Fruit fly (Drosophila melanogaster) whole organism, embryonic: ENCODE results near the gene CG3634.

Experiments
- Atf-2 ChIP-seq: fragments of 200-800 bp; sonication (Bioruptor generic); optimal IDR thresholded peaks from 2 replicates; lab custom pipeline; 2016; ENCODE audit warnings: missing biosample characterization, missing genetic modification characterization
- C15 ChIP-seq: fragments of 200-800 bp; sonication (Bioruptor generic); IDR thresholded peaks from 3 replicates; pipeline ENCODE4 v1.3.6; 2022; ENCODE audit warnings: missing biosample characterization, missing genetic modification characterization
- CG10267 ChIP-seq: fragments of 200-800 bp; sonication (Bioruptor generic); optimal IDR thresholded peaks from 2 replicates; lab custom pipeline; 2018; ENCODE audit warnings: missing biosample characterization, mild to moderate bottlenecking, missing genetic modification characterization, moderate library complexity
- CG11247 ChIP-seq: fragments of 200-800 bp; sonication (Bioruptor generic); IDR thresholded peaks from 2 replicates; pipeline ENCODE4 v1.3.6; 2022; ENCODE audit warnings: missing biosample characterization, missing genetic modification characterization
- CG11504 ChIP-seq: fragments of 200-800 bp; sonication (Bioruptor generic); optimal IDR thresholded peaks from 3 replicates; lab custom pipeline; 2019; ENCODE audit warnings: missing biosample characterization, mild to moderate bottlenecking, missing genetic modification characterization, moderate library complexity
- CG11695 ChIP-seq: fragments of 200-800 bp; sonication (Bioruptor generic); IDR thresholded peaks from 3 replicates; pipeline ENCODE4 v1.3.6; 2022; ENCODE audit warnings: missing biosample characterization, missing genetic modification characterization
- CG11696 ChIP-seq: fragments of 200-800 bp; sonication (Bioruptor generic); IDR thresholded peaks from 2 replicates; pipeline ENCODE4 v1.3.6; 2022; ENCODE audit warnings: missing biosample characterization, missing genetic modification characterization
- CG12219 ChIP-seq: fragments of 200-800 bp; sonication (Bioruptor generic); optimal IDR thresholded peaks from 3 replicates; lab custom pipeline; 2018; ENCODE audit warnings: missing biosample characterization, mild to moderate bottlenecking, missing genetic modification characterization
- CG13287 ChIP-seq: fragments of 200-800 bp; sonication (Bioruptor generic); IDR thresholded peaks from 2 replicates; pipeline ENCODE4 v1.3.6; 2022; ENCODE audit warnings: missing biosample characterization, missing genetic modification characterization; ENCODE audit not compliant: partially characterized antibody
- CG14014 ChIP-seq: fragments of 200-800 bp; sonication (Bioruptor generic); IDR thresholded peaks from 2 replicates; pipeline ENCODE4 v1.3.6; 2022; ENCODE audit warnings: missing biosample characterization, missing genetic modification characterization
- CG14710 ChIP-seq: fragments of 200-800 bp; sonication (Bioruptor generic); optimal IDR thresholded peaks from 3 replicates; lab custom pipeline; 2019; ENCODE audit warnings: missing biosample characterization, mild to moderate bottlenecking, missing genetic modification characterization, moderate library complexity
- CG17568 ChIP-seq: fragments of 200-800 bp; sonication (Bioruptor generic); optimal IDR thresholded peaks from 2 replicates; lab custom pipeline; 2018; ENCODE audit warnings: missing biosample characterization, mild to moderate bottlenecking, missing genetic modification characterization, moderate library complexity
- CG2116 ChIP-seq: fragments of 200-800 bp; sonication (Bioruptor generic); optimal IDR thresholded peaks from 3 replicates; lab custom pipeline; 2018; ENCODE audit warnings: missing biosample characterization, mild to moderate bottlenecking, missing genetic modification characterization
- CG2120 ChIP-seq: fragments of 200-800 bp; sonication (Bioruptor generic); optimal IDR thresholded peaks from 3 replicates; lab custom pipeline; 2016; ENCODE audit warnings: missing biosample characterization, missing genetic modification characterization
- CG2199 ChIP-seq: fragments of 200-800 bp; sonication (Bioruptor generic); IDR thresholded peaks from 3 replicates; pipeline ENCODE4 v1.3.6; 2022; ENCODE audit warnings: missing biosample characterization, missing genetic modification characterization
- CG6854 ChIP-seq: fragments of 200-800 bp; sonication (Bioruptor generic); optimal IDR thresholded peaks from 3 replicates; lab custom pipeline; 2017; ENCODE audit warnings: missing biosample characterization, mild to moderate bottlenecking, missing genetic modification characterization
- CG7372 ChIP-seq: fragments of 200-800 bp; sonication (Bioruptor generic); IDR thresholded peaks from 2 replicates; pipeline ENCODE4 v1.3.6; 2022; ENCODE audit warnings: missing biosample characterization, missing genetic modification characterization
- CG7839 ChIP-seq: fragments of 200-800 bp; sonication (Bioruptor generic); optimal IDR thresholded peaks from 3 replicates; lab custom pipeline; 2018; ENCODE audit warnings: missing biosample characterization, mild to moderate bottlenecking, missing genetic modification characterization, moderate library complexity
- CG8089 ChIP-seq: fragments of 200-800 bp; sonication (Bioruptor generic); optimal IDR thresholded peaks from 3 replicates; lab custom pipeline; 2016; ENCODE audit warnings: missing biosample characterization, missing genetic modification characterization
- CG8359 ChIP-seq: fragments of 200-800 bp; sonication (Bioruptor generic); optimal IDR thresholded peaks from 2 replicates; lab custom pipeline; 2017; ENCODE audit warnings: missing biosample characterization, mild to moderate bottlenecking, missing genetic modification characterization, borderline replicate concordance
- CG9817 ChIP-seq: fragments of 200-800 bp; sonication (Bioruptor generic); optimal IDR thresholded peaks from 2 replicates; lab custom pipeline; 2018; ENCODE audit warnings: missing biosample characterization, mild to moderate bottlenecking, missing genetic modification characterization, moderate library complexity
- CG9876 ChIP-seq: fragments of 200-800 bp; sonication (Bioruptor generic); optimal IDR thresholded peaks from 2 replicates; lab custom pipeline; 2016; ENCODE audit warnings: missing biosample characterization, missing genetic modification characterization
- Dad ChIP-seq: fragments of 200-800 bp; sonication (Bioruptor generic); optimal IDR thresholded peaks from 3 replicates; lab custom pipeline; 2016; ENCODE audit warnings: missing biosample characterization, missing genetic modification characterization
- Doc3 ChIP-seq: fragments of 200-800 bp; sonication (Bioruptor generic); IDR thresholded peaks from 3 replicates; pipeline ENCODE4 v1.3.6; 2022; ENCODE audit warnings: missing biosample characterization, missing genetic modification characterization; ENCODE audit not compliant: partially characterized antibody
- Dp ChIP-seq: fragments of 200-800 bp; sonication (Bioruptor generic); optimal IDR thresholded peaks from 2 replicates; lab custom pipeline; 2018; ENCODE audit warnings: missing biosample characterization, mild to moderate bottlenecking, missing genetic modification characterization, moderate library complexity
- Dref ChIP-seq: fragments of 200-800 bp; sonication (Bioruptor generic); IDR thresholded peaks from 2 replicates; pipeline ENCODE4 v1.3.6; 2022; ENCODE audit warnings: missing biosample characterization, missing genetic modification characterization
- Eip74EF ChIP-seq, 2 experiments: fragments of 200-800 bp in 1 of 2; fragments of >200 bp in 1 of 2; sonication (Bioruptor generic) in 1 of 2; optimal IDR thresholded peaks; 2 replicates each; lab custom pipeline; 2017 to 2019; ENCODE audit warnings: missing biosample characterization in 2 of 2, missing genetic modification characterization in 2 of 2, mild to moderate bottlenecking in 1 of 2, moderate library complexity in 1 of 2
- Gug ChIP-seq: fragments of 200-800 bp; sonication (Bioruptor generic); IDR thresholded peaks from 4 replicates; pipeline ENCODE4 v1.3.6; 2022; ENCODE audit warnings: missing biosample characterization, missing genetic modification characterization
- MBD-R2 ChIP-seq: fragments of 200-800 bp; sonication (Bioruptor generic); IDR thresholded peaks from 2 replicates; pipeline ENCODE4 v1.3.6; 2022; ENCODE audit warnings: missing biosample characterization, missing genetic modification characterization
- Pdp1 ChIP-seq, 2 experiments: fragments of 200-800 bp; sonication (Bioruptor generic); optimal IDR thresholded peaks; 3 replicates each; lab custom pipeline; 2016; ENCODE audit warnings: missing biosample characterization in 2 of 2, missing genetic modification characterization in 2 of 2, mild to moderate bottlenecking in 1 of 2, moderate library complexity in 1 of 2
- Xrp1 ChIP-seq: fragments of 200-800 bp; sonication (Bioruptor generic); IDR thresholded peaks from 2 replicates; pipeline ENCODE4 v1.3.6; 2022; ENCODE audit warnings: missing biosample characterization, missing genetic modification characterization
- aop ChIP-seq: fragments of 200-800 bp; sonication (Bioruptor generic); IDR thresholded peaks from 2 replicates; pipeline ENCODE4 v1.3.6; 2022; ENCODE audit warnings: missing biosample characterization, missing genetic modification characterization
- bbx ChIP-seq: fragments of 200-800 bp; sonication (Bioruptor generic); IDR thresholded peaks from 2 replicates; pipeline ENCODE4 v1.3.6; 2022; ENCODE audit warnings: missing biosample characterization, missing genetic modification characterization; ENCODE audit not compliant: partially characterized antibody
- ci ChIP-seq: fragments of 200-800 bp; sonication (Bioruptor generic); IDR thresholded peaks from 3 replicates; pipeline ENCODE4 v1.3.6; 2022; ENCODE audit warnings: missing biosample characterization, missing genetic modification characterization
- corto ChIP-seq: fragments of 200-800 bp; sonication (Bioruptor generic); optimal IDR thresholded peaks from 2 replicates; lab custom pipeline; 2016; ENCODE audit warnings: missing biosample characterization, mild to moderate bottlenecking, missing genetic modification characterization, moderate library complexity
- dmrt99B ChIP-seq: fragments of 200-800 bp; sonication (Bioruptor generic); optimal IDR thresholded peaks from 2 replicates; lab custom pipeline; 2018; ENCODE audit warnings: missing biosample characterization, mild to moderate bottlenecking, missing genetic modification characterization, moderate library complexity
- ems ChIP-seq: fragments of 200-800 bp; sonication (Bioruptor generic); optimal IDR thresholded peaks from 3 replicates; lab custom pipeline; 2016; ENCODE audit warnings: missing biosample characterization, missing genetic modification characterization
- gsb ChIP-seq: fragments of 200-800 bp; sonication (Bioruptor generic); IDR thresholded peaks from 2 replicates; pipeline ENCODE4 v1.3.6; 2022; ENCODE audit warnings: missing biosample characterization, missing genetic modification characterization
- jigr1 ChIP-seq: fragments of 200-800 bp; sonication (Bioruptor generic); IDR thresholded peaks from 3 replicates; pipeline ENCODE4 v1.3.6; 2022; ENCODE audit warnings: missing biosample characterization, missing genetic modification characterization
- lab ChIP-seq: fragments of 200-800 bp; sonication (Bioruptor generic); optimal IDR thresholded peaks from 3 replicates; lab custom pipeline; 2017; ENCODE audit warnings: missing biosample characterization, missing genetic modification characterization, mild to moderate bottlenecking, moderate library complexity, missing genetic modification reagents
- oc ChIP-seq: fragments of 200-800 bp; sonication (Bioruptor generic); optimal IDR thresholded peaks from 2 replicates; lab custom pipeline; 2018; ENCODE audit warnings: missing biosample characterization, mild to moderate bottlenecking, missing genetic modification characterization, moderate library complexity
- onecut ChIP-seq: fragments of 200-800 bp; sonication (Bioruptor generic); IDR thresholded peaks from 2 replicates; pipeline ENCODE4 v1.3.6; 2022; ENCODE audit warnings: missing biosample characterization, missing genetic modification characterization
- pnt ChIP-seq: fragments of 200-800 bp; sonication (Bioruptor generic); optimal IDR thresholded peaks from 3 replicates; lab custom pipeline; 2016; ENCODE audit warnings: missing biosample characterization, missing genetic modification characterization
- psq ChIP-seq: fragments of 200-800 bp; sonication (Bioruptor generic); optimal IDR thresholded peaks from 2 replicates; lab custom pipeline; 2017; ENCODE audit warnings: missing biosample characterization, missing genetic modification characterization
- sens-2 ChIP-seq: fragments of 200-800 bp; sonication (Bioruptor generic); IDR thresholded peaks from 2 replicates; pipeline ENCODE4 v1.3.6; 2022; ENCODE audit warnings: missing biosample characterization, missing genetic modification characterization
- sima ChIP-seq: fragments of 200-800 bp; sonication (Bioruptor generic); optimal IDR thresholded peaks from 2 replicates; lab custom pipeline; 2016; ENCODE audit warnings: missing biosample characterization, missing genetic modification characterization
- slp2 ChIP-seq: fragments of 200-800 bp; sonication (Bioruptor generic); optimal IDR thresholded peaks from 2 replicates; lab custom pipeline; 2016; ENCODE audit warnings: missing biosample characterization, missing genetic modification characterization
- sna ChIP-seq: fragments of 200-800 bp; sonication (Bioruptor generic); IDR thresholded peaks from 2 replicates; pipeline ENCODE4 v1.3.6; 2022; ENCODE audit warnings: missing biosample characterization, missing genetic modification characterization; ENCODE audit not compliant: partially characterized antibody
- tgo ChIP-seq: fragments of 200-800 bp; sonication (Bioruptor generic); IDR thresholded peaks from 3 replicates; pipeline ENCODE4 v1.3.6; 2022; ENCODE audit warnings: missing biosample characterization, missing genetic modification characterization
- trem ChIP-seq: fragments of 200-800 bp; optimal IDR thresholded peaks from 3 replicates; lab custom pipeline; 2019; ENCODE audit warnings: missing biosample characterization, mild to moderate bottlenecking, missing genetic modification characterization, moderate library complexity
- zen2 ChIP-seq: fragments of 200-800 bp; sonication (Bioruptor generic); IDR thresholded peaks from 3 replicates; pipeline ENCODE4 v1.3.6; 2022; ENCODE audit warnings: missing biosample characterization, missing genetic modification characterization; ENCODE audit not compliant: partially characterized antibody

CG3634 gene

dm6 chr3L:20792693-20793092, 16.4 kb downstream of the CG3634 start, which contains the start of gene Six4 (continued):
- TF ChIP-seq aop (GFP tag; lab: Robert Waterston, UW) (no peak), CG8089 (GFP tag; lab: Kevin White, UChicago) (no peak), CG14014 (GFP tag; lab: Robert Waterston, UW) (no peak), CG12219 (GFP tag; lab: Kevin White, UChicago) (peak; percentile 15), CG6854 (no peak), Gug (GFP tag; lab: Robert Waterston, UW) (no peak), CG13287 (no peak), dmrt99B (tag; lab: Kevin White, UChicago) (no peak), CG2116 (GFP tag; lab: Kevin White, UChicago) (no peak), oc (tag; lab: Kevin White, UChicago) (no peak), sna (GFP tag; lab: Robert Waterston, UW) (no peak), Dad (GFP tag; lab: Kevin White, UChicago) (no peak), corto (GFP tag; lab: Kevin White, UChicago) (no peak), sens-2 (GFP tag; lab: Robert Waterston, UW) (no peak), Dref (GFP tag; lab: Robert Waterston, UW) (no peak), onecut (0 out of 2 replicates have a peak, but pooled peaks have one; percentile 20), CG9817 (tag; lab: Kevin White, UChicago) (no peak), CG7839 (no peak), CG2120 (GFP tag; lab: Kevin White, UChicago) (no peak), Pdp1 (GFP tag; optimal IDR thresholded peaks at IDR 0.05; lab: Kevin White, UChicago) (no peak), CG11695 (no peak), Atf-2 (GFP tag; lab: Kevin White, UChicago) (no peak), psq (GFP tag; lab: Kevin White, UChicago) (no peak), Eip74EF (GFP tag; optimal IDR thresholded peaks at IDR 0.05; lab: Kevin White, UChicago) (no peak), CG9876 (GFP tag; lab: Kevin White, UChicago) (no peak), jigr1 (no peak), CG14710 (peak; percentile 24), sima (GFP tag; lab: Kevin White, UChicago) (no peak), slp2 (GFP tag; lab: Kevin White, UChicago) (no peak), Doc3 (GFP tag; lab: Robert Waterston, UW) (no peak), ci (GFP tag; lab: Robert Waterston, UW) (peak; percentile 59; the same call in 2 of the 3 replicates), gsb (no peak), CG7372 (GFP tag; lab: Robert Waterston, UW) (no peak), Dp (GFP tag; lab: Kevin White, UChicago) (no peak), zen2 (GFP tag; lab: Robert Waterston, UW) (no peak), CG11247 (no peak), CG2199 (no peak), pnt (GFP tag; lab: Kevin White, UChicago) (no peak), CG10267 (tag; lab: Kevin White, UChicago) (peak; percentile 12), CG8359 (GFP tag; lab: Kevin White, UChicago) (no peak), ems (GFP tag; lab: Kevin White, UChicago) (no peak), lab (GFP tag; lab: Kevin White, UChicago) (no peak), bbx (GFP tag; lab: Robert Waterston, UW) (no peak), trem (peak; percentile 18), MBD-R2 (GFP tag; lab: Robert Waterston, UW) (no peak), tgo (GFP tag; lab: Robert Waterston, UW) (no peak), C15 (no peak), Xrp1 (no peak), CG11696 (GFP tag; lab: Robert Waterston, UW) (no peak), CG17568 (GFP tag; lab: Kevin White, UChicago) (no peak), CG11504 (tag; lab: Kevin White, UChicago) (no peak)
